Worm (Caenorhabditis elegans): ENCODE data around the gene F17C8.9.
"Not testable (repeated sequence)": the region's sequence is repeated elsewhere in the genome, so short reads cannot be mapped to it uniquely, and the experiment has no call there.

DNA sequence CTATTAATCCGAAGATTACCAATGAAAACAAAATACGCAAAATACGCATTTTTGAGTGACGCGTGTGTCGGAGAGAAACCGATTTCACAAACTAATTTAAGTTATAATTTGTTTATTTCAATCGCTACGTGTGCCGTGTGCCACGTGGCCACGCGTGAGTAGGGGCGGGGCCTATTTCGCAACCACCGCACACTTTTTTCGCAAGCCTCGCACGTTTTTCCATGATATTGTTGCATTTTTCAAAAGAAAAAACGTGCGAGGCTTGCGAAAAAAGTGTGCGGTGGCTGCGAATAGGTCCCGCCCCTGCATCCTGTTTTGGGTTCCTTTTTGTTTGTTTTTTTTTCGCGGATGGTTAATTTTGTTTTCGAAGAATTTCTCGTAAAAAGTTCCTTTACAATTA lies 51.0 kb downstream of the F17C8.9 start, which contains the start of gene enu-3.2:
- not testable (repeated sequence) for TF ChIP-seq pax-1 (tag; optimal IDR thresholded peaks at IDR 0.05); ceh-2 (tag; optimal IDR thresholded peaks at IDR 0.05); ceh-45 (GFP tag; IDR thresholded peaks at IDR 0.05); dve-1 (tag; optimal IDR thresholded peaks at IDR 0.05); hlh-30 (tag; optimal IDR thresholded peaks at IDR 0.05; ENCODE audit: insufficient read depth); ceh-6 (GFP tag; optimal IDR thresholded peaks at IDR 0.05); ceh-34 (tag; optimal IDR thresholded peaks at IDR 0.05); unc-86 (tag; optimal IDR thresholded peaks at IDR 0.05); fkh-10 (GFP tag; optimal IDR thresholded peaks at IDR 0.05)
